Worm (Caenorhabditis elegans) whole organism, late embryonic: ENCODE measurements around the gene R05H5.3.

Experiments
- C38D4.7 ChIP-seq: fragments of 200-800 bp; sonication (Bioruptor generic); optimal IDR thresholded peaks from 2 replicates; lab custom pipeline; 2018; ENCODE audit warnings: mild to moderate bottlenecking, missing genetic modification characterization, moderate library complexity, missing compliant biosample characterization
- K02D7.2 ChIP-seq: sonication (generic microtip); optimal IDR thresholded peaks from 2 replicates; lab custom pipeline; 2017; ENCODE audit warnings: mild to moderate bottlenecking, missing genetic modification characterization, missing compliant biosample characterization
- ceh-18 ChIP-seq: sonication (generic microtip); optimal IDR thresholded peaks from 2 replicates; lab custom pipeline; 2016; ENCODE audit warnings: missing genetic modification characterization, missing compliant biosample characterization
- ceh-2 ChIP-seq: sonication (generic microtip); optimal IDR thresholded peaks from 2 replicates; lab custom pipeline; 2016; ENCODE audit warnings: missing genotype, missing genetic modification characterization, missing compliant biosample characterization
- ceh-24 ChIP-seq: sonication (generic microtip); optimal IDR thresholded peaks from 2 replicates; lab custom pipeline; 2016; ENCODE audit warnings: mild to moderate bottlenecking, missing genetic modification characterization, missing compliant biosample characterization
- fkh-10 ChIP-seq: fragments of 150-350 bp; optimal IDR thresholded peaks from 2 replicates; lab custom pipeline; 2014; ENCODE audit warnings: missing biosample characterization, missing genetic modification reagents, missing genetic modification characterization
- hlh-30 ChIP-seq: sonication (generic microtip); optimal IDR thresholded peaks from 2 replicates; lab custom pipeline; 2017; ENCODE audit warnings: antibody characterized with exemption, missing genetic modification characterization, missing compliant biosample characterization; ENCODE audit not compliant: insufficient read depth
- mec-3 ChIP-seq: sonication (generic microtip); optimal IDR thresholded peaks from 2 replicates; lab custom pipeline; 2016; ENCODE audit warnings: borderline replicate concordance, missing genetic modification characterization, missing compliant biosample characterization
- nfya-1 ChIP-seq: sonication (generic microtip); optimal IDR thresholded peaks from 2 replicates; lab custom pipeline; 2017; ENCODE audit warnings: missing genetic modification characterization, mild to moderate bottlenecking, missing compliant biosample characterization, antibody characterized with exemption, moderate library complexity
- npax-4 ChIP-seq: sonication (generic microtip); optimal IDR thresholded peaks from 2 replicates; lab custom pipeline; 2016; ENCODE audit warnings: missing genetic modification characterization, missing compliant biosample characterization
- pha-4 ChIP-seq: fragments of 150-350 bp; optimal IDR thresholded peaks from 2 replicates; lab custom pipeline; 2018; ENCODE audit warnings: missing biosample characterization, missing genetic modification reagents, missing genetic modification characterization
- pqm-1 ChIP-seq: sonication (generic microtip); optimal IDR thresholded peaks from 2 replicates; lab custom pipeline; 2016; ENCODE audit warnings: missing genetic modification characterization, missing compliant biosample characterization
- unc-55 ChIP-seq: sonication (generic microtip); optimal IDR thresholded peaks from 2 replicates; lab custom pipeline; 2017; ENCODE audit warnings: missing biosample characterization, missing genetic modification reagents, missing genetic modification characterization

- TF ChIP-seq pha-4 (tag; lab: Kevin White, UChicago) (no peak), ceh-24 (tag; lab: Kevin White, UChicago) (no peak), fkh-10 (GFP tag; lab: Kevin White, UChicago) (no peak), hlh-30 (tag; lab: Kevin White, UChicago) (no peak), unc-55 (GFP tag; lab: Kevin White, UChicago) (no peak), nfya-1 (tag; lab: Kevin White, UChicago) (no peak), pqm-1 (no peak), ceh-2 (no peak), npax-4 (tag; lab: Kevin White, UChicago) (no peak), C38D4.7 (GFP tag; lab: Kevin White, UChicago) (no peak), ceh-18 (tag; lab: Kevin White, UChicago) (no peak), mec-3 (no peak), K02D7.2 (tag; lab: Kevin White, UChicago) (no peak)
These were observed 5.2 kb upstream of the R05H5.3 start, which contains the start of gene R05H5.7 for ce11 chrII:10192207-10192606.
